Fruit fly (Drosophila melanogaster): ENCODE measurements around the gene CG3345.

Gene CG3345

DNA sequence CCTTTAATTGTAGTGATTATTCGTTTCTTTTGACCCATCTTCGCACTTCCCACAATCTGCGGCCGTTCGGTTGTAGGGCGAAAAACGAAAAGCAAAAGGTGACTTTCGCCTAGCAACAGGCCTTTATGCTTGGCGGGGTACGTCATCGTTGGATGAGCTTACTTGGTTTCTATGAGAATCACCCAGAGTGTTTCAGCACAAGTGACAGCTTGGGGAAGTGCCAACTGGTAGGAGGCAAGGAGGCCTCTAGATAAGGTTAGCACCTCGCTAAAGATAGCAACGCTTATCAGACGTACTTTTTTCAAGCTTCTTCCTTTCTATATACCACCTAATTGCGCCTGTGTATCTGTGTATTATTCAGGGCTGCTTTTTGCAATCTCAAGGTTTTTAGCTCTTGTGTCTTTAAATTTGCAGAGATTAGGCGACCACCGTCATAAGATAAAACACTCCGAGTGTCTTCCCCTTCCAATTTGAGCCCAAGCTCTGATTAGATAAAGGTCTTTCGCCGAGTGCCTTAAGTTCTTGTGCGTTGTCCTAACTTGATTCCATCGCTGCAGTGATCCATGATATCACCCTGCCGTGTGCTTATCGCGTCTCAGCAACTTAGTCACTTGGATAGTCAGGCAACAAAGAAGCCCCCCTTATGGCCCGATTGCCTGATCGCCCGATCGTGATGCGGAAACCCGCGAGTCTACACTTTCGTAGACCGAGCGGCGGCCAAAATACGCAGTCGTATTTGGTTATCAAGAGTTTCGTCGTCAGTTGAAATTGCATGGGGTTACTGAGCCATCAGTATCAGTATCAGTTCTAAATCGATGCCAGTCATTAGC is 32.2 kb downstream of the CG3345 start (continued):
- TF ChIP-seq disco-r (GFP tag; optimal IDR thresholded peaks at IDR 0.05) (no peak), Mrtf (GFP tag; IDR thresholded peaks at IDR 0.05) (no peak), pan (optimal IDR thresholded peaks at IDR 0.05) (no peak), pan (GFP tag; optimal IDR thresholded peaks at IDR 0.05 in 1 of 2, IDR thresholded peaks at IDR 0.05 in 1 of 2) (no peak), BtbVII (GFP tag; optimal IDR thresholded peaks at IDR 0.05) (peak; percentile 9), ken (GFP tag; IDR thresholded peaks at IDR 0.05) (0 out of 3 replicates have a peak, but pooled peaks have one; percentile 7), ssp (GFP tag; IDR thresholded peaks at IDR 0.05) (no peak), wek (GFP tag; optimal IDR thresholded peaks at IDR 0.05) (no peak), HLH3B (GFP tag; IDR thresholded peaks at IDR 0.05) (no peak), Antp (GFP tag; optimal IDR thresholded peaks at IDR 0.05) (no peak), twi (tag; optimal IDR thresholded peaks at IDR 0.05) (no peak), Blimp-1 (GFP tag; optimal IDR thresholded peaks at IDR 0.05) (no peak)

DNA sequence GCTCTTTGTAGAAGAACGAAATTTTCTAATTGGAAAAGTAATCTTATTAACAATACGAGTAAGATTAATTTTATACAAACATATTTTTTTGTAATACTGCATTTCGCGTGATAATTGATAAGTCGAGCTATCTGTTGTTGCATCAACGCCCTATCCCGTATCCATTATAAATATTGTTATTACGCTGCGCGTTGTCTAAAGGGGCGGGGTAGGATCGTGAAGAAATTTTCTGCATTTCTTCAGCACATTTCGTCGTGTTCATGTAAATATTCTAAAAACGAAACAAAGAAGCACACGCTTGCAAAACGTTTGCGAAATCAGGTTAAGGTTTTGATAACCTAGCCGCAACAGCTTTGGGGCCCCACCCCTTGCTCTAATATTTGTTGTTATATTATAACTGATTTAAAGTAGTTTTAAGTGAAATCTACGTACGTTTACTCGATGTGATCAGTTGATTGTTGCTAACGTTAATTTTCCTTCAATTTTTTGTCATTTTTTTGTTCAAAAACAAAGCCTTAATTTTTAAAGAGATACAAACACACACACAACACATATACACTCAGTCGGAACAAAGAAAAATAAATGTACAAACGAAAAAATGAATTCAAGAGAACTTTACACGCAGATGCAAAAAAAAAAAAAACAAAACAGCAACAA is 34.5 kb downstream of the CG3345 start:
- TF ChIP-seq ind (GFP tag; optimal IDR thresholded peaks at IDR 0.05) (no peak), CG1603 (tag; optimal IDR thresholded peaks at IDR 0.05) (no peak), CG3838 (GFP tag; optimal IDR thresholded peaks at IDR 0.05) (no peak), CG4730 (GFP tag; IDR thresholded peaks at IDR 0.05) (no peak), CG17361 (GFP tag; IDR thresholded peaks at IDR 0.05) (no peak), grau (tag; optimal IDR thresholded peaks at IDR 0.05) (no peak), CG12659 (GFP tag; optimal IDR thresholded peaks at IDR 0.05) (no peak), CG11247 (GFP tag; IDR thresholded peaks at IDR 0.05) (no peak), ase (GFP tag; IDR thresholded peaks at IDR 0.05) (no peak), Rx (GFP tag; IDR thresholded peaks at IDR 0.05) (no peak)

DNA sequence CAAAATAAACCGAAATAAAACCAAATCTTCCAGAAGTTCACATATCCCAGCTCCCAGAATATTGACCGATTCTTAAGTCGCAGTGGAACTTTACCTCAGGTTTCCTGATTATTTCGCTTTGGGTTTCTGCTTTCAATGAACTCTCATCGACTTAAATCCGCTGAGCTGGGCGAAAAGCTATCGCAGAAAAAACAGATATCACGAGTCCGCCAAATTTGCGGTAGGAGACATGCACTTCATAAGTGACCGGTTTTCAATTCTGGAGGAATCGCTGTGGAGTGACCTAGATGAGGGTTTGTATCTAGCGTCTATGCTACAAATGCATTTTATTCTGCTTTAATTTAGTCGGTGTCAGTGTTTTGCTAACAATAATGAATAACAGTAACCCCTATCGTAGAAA is 36.3 kb downstream of the CG3345 start:
- TF ChIP-seq eve (GFP tag; optimal IDR thresholded peaks at IDR 0.05) (peak in 1 of 2 experiments; percentile 68), Jarid2 (GFP tag; optimal IDR thresholded peaks at IDR 0.05) (no peak), bigmax (GFP tag; optimal IDR thresholded peaks at IDR 0.05) (peak; percentile 10), sna (GFP tag; IDR thresholded peaks at IDR 0.05; ENCODE audit: partially characterized antibody) (no peak)

DNA sequence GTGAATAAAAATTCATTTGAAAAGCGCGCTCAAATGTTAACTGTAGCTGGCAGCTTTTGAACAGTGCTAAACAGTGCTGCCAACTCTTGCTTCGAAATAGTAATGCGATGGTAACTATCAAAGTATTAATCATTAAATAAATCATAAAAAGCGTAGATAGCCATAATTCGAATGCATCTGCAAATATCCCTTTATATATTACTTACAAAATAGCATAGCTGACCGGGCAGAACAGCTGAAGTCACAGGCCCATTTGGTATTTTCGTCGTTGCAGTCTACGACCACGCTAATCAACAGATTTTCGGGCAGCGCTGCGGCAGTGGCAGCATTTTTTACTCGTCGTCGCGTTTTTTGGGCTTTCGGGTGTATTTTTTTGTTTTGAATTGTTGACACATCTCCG is 36.8 kb downstream of the CG3345 start, which contains the start of gene Plc21C:
Gene Plc21C, plus strand, starts transcription at position 290 of the 400 bp plus-strand sequence.
- TF ChIP-seq CG13296 (GFP tag; optimal IDR thresholded peaks at IDR 0.05) = no peak
- no peak for TF ChIP-seq org-1 (GFP tag; optimal IDR thresholded peaks at IDR 0.05)
- peak; percentile 96 for TF ChIP-seq pzg (GFP tag; optimal IDR thresholded peaks at IDR 0.05)
- TF ChIP-seq exex (tag; optimal IDR thresholded peaks at IDR 0.05) = no peak
- peak; percentile 24 for TF ChIP-seq Side (GFP tag; optimal IDR thresholded peaks at IDR 0.05)
- TF ChIP-seq H15 (GFP tag; IDR thresholded peaks at IDR 0.05) = no peak
- peak; percentile 46 for TF ChIP-seq MESR4 (GFP tag; optimal IDR thresholded peaks at IDR 0.05)
- TF ChIP-seq dimm (GFP tag; IDR thresholded peaks at IDR 0.05) = no peak
- TF ChIP-seq unpg (GFP tag; optimal IDR thresholded peaks at IDR 0.05) = no peak
- TF ChIP-seq phol (tag; optimal IDR thresholded peaks at IDR 0.05) = peak; percentile 68
- TF ChIP-seq CG15601 (tag; optimal IDR thresholded peaks at IDR 0.05) = peak; percentile 60
- peak; percentile 69 for TF ChIP-seq CG12659 (GFP tag; optimal IDR thresholded peaks at IDR 0.05)
- no peak for TF ChIP-seq Oaz (GFP tag; IDR thresholded peaks at IDR 0.05)
- no peak for TF ChIP-seq CG3407 (GFP tag; optimal IDR thresholded peaks at IDR 0.05)
- peak; percentile 71 for TF ChIP-seq sug (tag; optimal IDR thresholded peaks at IDR 0.05)
- TF ChIP-seq abd-A (tag; optimal IDR thresholded peaks at IDR 0.05) = peak; percentile 13
- peak; percentile 48 for TF ChIP-seq pho (GFP tag; optimal IDR thresholded peaks at IDR 0.05)
- TF ChIP-seq MTF-1 (GFP tag; optimal IDR thresholded peaks at IDR 0.05; ENCODE audit: borderline replicate concordance) = no peak
- peak; percentile 42 for TF ChIP-seq CG8944 (GFP tag; optimal IDR thresholded peaks at IDR 0.05)
- peak; percentile 64 for TF ChIP-seq BEAF-32 (GFP tag; optimal IDR thresholded peaks at IDR 0.05)
